Worm (Caenorhabditis elegans): ENCODE data around the gene luc-7L3.

ce11 chrII:135166-135565, 37.3 kb upstream of the luc-7L3 start, which contains the start of gene K10B4.1:
- TF ChIP-seq scrt-1 (GFP tag; IDR thresholded peaks at IDR 0.05) (no peak), ama-1 (optimal IDR thresholded peaks at IDR 0.05) (no peak), pes-1 (GFP tag; IDR thresholded peaks at IDR 0.05) (no peak), hnd-1 (tag; optimal IDR thresholded peaks at IDR 0.05) (no peak), ceh-13 (GFP tag; optimal IDR thresholded peaks at IDR 0.05) (no peak), tra-4 (tag; optimal IDR thresholded peaks at IDR 0.05) (no peak), hmbx-1 (tag; optimal IDR thresholded peaks at IDR 0.05) (no peak), flt-1 (GFP tag; IDR thresholded peaks at IDR 0.05) (no peak), hmg-4 (GFP tag; optimal IDR thresholded peaks at IDR 0.05) (no peak), aly-1 (tag; optimal IDR thresholded peaks at IDR 0.05) (no peak), B0310.2 (tag; optimal IDR thresholded peaks at IDR 0.05) (no peak), tbx-37 (GFP tag; conservative IDR thresholded peaks at IDR 0.05) (no peak), ceh-36 (tag; optimal IDR thresholded peaks at IDR 0.05) (no peak)

Measured in whole organism, early embryonic.